Worm (Caenorhabditis elegans): ENCODE results near the gene C09G12.17.

Gene C09G12.17

DNA sequence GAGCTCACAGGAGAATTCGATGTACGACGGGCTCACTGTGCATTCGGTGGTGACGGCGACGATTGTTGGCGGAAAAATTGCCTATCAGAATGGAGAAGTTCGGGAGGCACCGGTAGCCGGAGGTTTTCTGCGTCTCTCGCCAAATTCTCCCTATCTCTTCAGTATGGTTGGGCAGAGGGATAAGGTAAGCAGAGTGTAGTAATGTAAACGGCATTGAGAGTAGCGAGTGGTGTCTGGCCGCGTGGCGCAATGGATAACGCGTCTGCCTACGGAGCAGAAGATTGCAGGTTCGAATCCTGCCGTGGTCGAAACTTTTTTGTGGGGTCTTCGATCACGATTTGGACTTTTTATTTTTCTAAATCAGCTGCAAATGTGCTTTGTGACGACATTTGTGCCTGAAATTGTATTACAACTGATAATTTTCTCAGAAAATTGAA lies 28.3 kb upstream of the C09G12.17 start (continued):
- TF ChIP-seq F57C9.4 (tag; optimal IDR thresholded peaks at IDR 0.05) (no peak), ztf-22 (GFP tag; optimal IDR thresholded peaks at IDR 0.05) (no peak), hlh-26 (GFP tag; conservative IDR thresholded peaks at IDR 0.05) (no peak), K12H6.12 (tag; optimal IDR thresholded peaks at IDR 0.05) (peak; percentile 27), zfh-2 (GFP tag; conservative IDR thresholded peaks at IDR 0.05) (peak; percentile 76), B0336.3 (GFP tag; IDR thresholded peaks at IDR 0.05) (0 out of 2 replicates have a peak, but pooled peaks have one; percentile 20), attf-6 (GFP tag; IDR thresholded peaks at IDR 0.05) (0 out of 2 replicates have a peak, but pooled peaks have one; percentile 55), ceh-79 (tag; optimal IDR thresholded peaks at IDR 0.05) (no peak), nfya-2 (GFP tag; IDR thresholded peaks at IDR 0.05) (no peak), madf-8 (GFP tag; conservative IDR thresholded peaks at IDR 0.05) (0 out of 2 replicates have a peak, but pooled peaks have one; percentile 10), somi-1 (GFP tag; optimal IDR thresholded peaks at IDR 0.05) (no peak), akir-1 (GFP tag; optimal IDR thresholded peaks at IDR 0.05) (no peak), nfya-1 (tag; optimal IDR thresholded peaks at IDR 0.05; ENCODE audit: borderline replicate concordance, insufficient read depth) (no peak), snpc-4 (GFP tag; optimal IDR thresholded peaks at IDR 0.05) (peak; percentile 23), snpc-4 (tag; optimal IDR thresholded peaks at IDR 0.05) (peak in 3 of 4 experiments; percentile 5 to 82 (median 72)), dox-1 (GFP tag; IDR thresholded peaks at IDR 0.05) (peak; percentile 70), F39B2.1 (GFP tag; IDR thresholded peaks at IDR 0.05) (no peak), efl-1 (GFP tag; optimal IDR thresholded peaks at IDR 0.05) (peak; percentile 8), zim-3 (tag; optimal IDR thresholded peaks at IDR 0.05) (peak; percentile 57), lin-40 (tag; optimal IDR thresholded peaks at IDR 0.05) (peak; percentile 51), madf-3 (GFP tag; IDR thresholded peaks at IDR 0.05) (0 out of 2 replicates have a peak, but pooled peaks have one; percentile 46), attf-3 (GFP tag; conservative IDR thresholded peaks at IDR 0.05) (peak; percentile 41; the same call in 1 of the 2 replicates), ztf-6 (GFP tag; IDR thresholded peaks at IDR 0.05) (no peak), pbrm-1 (GFP tag; IDR thresholded peaks at IDR 0.05) (peak; percentile 71), lin-35 (GFP tag; optimal IDR thresholded peaks at IDR 0.05) (peak in 1 of 3 experiments; percentile 43), unc-130 (GFP tag; optimal IDR thresholded peaks at IDR 0.05) (no peak), rec-8 (tag; optimal IDR thresholded peaks at IDR 0.05) (peak; percentile 33 to 53), snpc-1.3 (tag; optimal IDR thresholded peaks at IDR 0.05; ENCODE audit: insufficient read depth) (peak; percentile 19), repo-1 (tag; optimal IDR thresholded peaks at IDR 0.05) (peak; percentile 38), atf-7 (tag; optimal IDR thresholded peaks at IDR 0.05) (no peak), unc-62 (GFP tag; optimal IDR thresholded peaks at IDR 0.05) (no peak), him-1 (tag; optimal IDR thresholded peaks at IDR 0.05) (no peak), tbp1 (GFP tag; optimal IDR thresholded peaks at IDR 0.05) (peak; percentile 93), ceh-100 (GFP tag; IDR thresholded peaks at IDR 0.05) (peak; percentile 45), cebp-2 (GFP tag; IDR thresholded peaks at IDR 0.05) (no peak), nhr-90 (tag; optimal IDR thresholded peaks at IDR 0.05) (peak; percentile 67), snpc-1.1 (tag; optimal IDR thresholded peaks at IDR 0.05; ENCODE audit: insufficient read depth) (no peak), F33H1.4 (GFP tag; IDR thresholded peaks at IDR 0.05) (no peak), lsy-27 (tag; optimal IDR thresholded peaks at IDR 0.05; ENCODE audit: borderline replicate concordance, insufficient read depth) (no peak), mcd-1 (GFP tag; IDR thresholded peaks at IDR 0.05) (peak; percentile 60; the same call in 1 of the 2 replicates), B0019.2 (GFP tag; conservative IDR thresholded peaks at IDR 0.05) (0 out of 2 replicates have a peak, but pooled peaks have one; percentile 27), nhr-27 (tag; optimal IDR thresholded peaks at IDR 0.05) (no peak), tlf-1 (GFP tag; optimal IDR thresholded peaks at IDR 0.05) (no peak), let-526 (GFP tag; IDR thresholded peaks at IDR 0.05) (no peak), F37B4.10 (GFP tag; IDR thresholded peaks at IDR 0.05) (no peak), nhr-80 (tag; optimal IDR thresholded peaks at IDR 0.05) (no peak), hlh-12 (tag; optimal IDR thresholded peaks at IDR 0.05) (peak; percentile 43), athp-1 (tag; optimal IDR thresholded peaks at IDR 0.05) (peak; percentile 45)

All from whole organism, young adult.